Worm (Caenorhabditis elegans) whole organism, L2 larva: ENCODE measurements around the gene snt-1.

Experiments used
- C34F6.9 ChIP-seq: fragments of 150-350 bp; optimal IDR thresholded peaks from 2 replicates; lab custom pipeline; 2014; ENCODE audit warnings: missing biosample characterization, missing genetic modification characterization
- Y55F3AM.14 ChIP-seq: fragments of 200-800 bp; sonication (Bioruptor generic); optimal IDR thresholded peaks from 2 replicates; lab custom pipeline; 2018; ENCODE audit warnings: mild to moderate bottlenecking, missing genetic modification characterization, missing compliant biosample characterization
- ZK546.5 ChIP-seq: sonication (generic microtip); optimal IDR thresholded peaks from 2 replicates; lab custom pipeline; 2017; ENCODE audit warnings: missing biosample characterization, missing genetic modification characterization
- aly-2 ChIP-seq: fragments of 150-350 bp; optimal IDR thresholded peaks from 2 replicates; lab custom pipeline; 2014; ENCODE audit warnings: missing biosample characterization, missing genetic modification characterization
- ama-1 ChIP-seq: fragments of 150-350 bp; optimal IDR thresholded peaks from 2 replicates; lab custom pipeline; 2018; ENCODE audit warnings: inconsistent platforms
- blmp-1 ChIP-seq: sonication (generic microtip); optimal IDR thresholded peaks from 2 replicates; lab custom pipeline; 2017; ENCODE audit warnings: missing genetic modification characterization, mild to moderate bottlenecking, missing compliant biosample characterization, antibody characterized with exemption, moderate library complexity; ENCODE audit not compliant: insufficient read depth
- ceh-16 ChIP-seq: fragments of 150-350 bp; optimal IDR thresholded peaks from 2 replicates; lab custom pipeline; 2014; ENCODE audit warnings: missing biosample characterization, missing genetic modification characterization
- crh-2 ChIP-seq: sonication (generic microtip); optimal IDR thresholded peaks from 2 replicates; lab custom pipeline; 2017; ENCODE audit warnings: missing biosample characterization, missing genetic modification characterization
- dmd-4 ChIP-seq: sonication (generic microtip); optimal IDR thresholded peaks from 2 replicates; lab custom pipeline; 2017; ENCODE audit warnings: missing biosample characterization, missing genetic modification characterization
- egl-27 ChIP-seq: sonication (generic microtip); optimal IDR thresholded peaks from 3 replicates; lab custom pipeline; 2017; ENCODE audit warnings: missing biosample characterization, missing genetic modification reagents, missing genetic modification characterization
- elt-3 ChIP-seq: sonication (generic microtip); optimal IDR thresholded peaks from 2 replicates; lab custom pipeline; 2017; ENCODE audit warnings: missing biosample characterization, missing genetic modification characterization
- fos-1 ChIP-seq: fragments of 150-350 bp; optimal IDR thresholded peaks from 2 replicates; lab custom pipeline; 2014; ENCODE audit warnings: missing biosample characterization, missing genetic modification characterization
- lin-13 ChIP-seq: fragments of 150-350 bp; optimal IDR thresholded peaks from 2 replicates; lab custom pipeline; 2014; ENCODE audit warnings: missing biosample characterization, missing genetic modification reagents, missing genetic modification characterization
- lsy-2 ChIP-seq, 2 experiments: fragments of 150-350 bp in 1 of 2; sonication (generic microtip) in 1 of 2; optimal IDR thresholded peaks; 2 replicates each; lab custom pipeline; 2014 to 2017; ENCODE audit warnings: missing biosample characterization in 2 of 2, missing genetic modification characterization in 2 of 2
- mab-5 ChIP-seq: fragments of 150-350 bp; optimal IDR thresholded peaks from 2 replicates; lab custom pipeline; 2014; ENCODE audit warnings: missing biosample characterization, missing genetic modification characterization
- mbf-1 ChIP-seq: sonication (generic microtip); optimal IDR thresholded peaks from 2 replicates; lab custom pipeline; 2017; ENCODE audit warnings: missing biosample characterization, missing genetic modification characterization
- mdl-1 ChIP-seq, 2 experiments: fragments of 150-350 bp in 1 of 2; sonication (generic microtip) in 1 of 2; optimal IDR thresholded peaks; 2 replicates each; lab custom pipeline; 2017; ENCODE audit warnings: missing biosample characterization in 2 of 2, missing genetic modification characterization in 2 of 2
- nhr-10 ChIP-seq: sonication (generic microtip); optimal IDR thresholded peaks from 2 replicates; lab custom pipeline; 2017; ENCODE audit warnings: missing biosample characterization, missing genetic modification characterization
- nhr-129 ChIP-seq: fragments of 150-350 bp; optimal IDR thresholded peaks from 2 replicates; lab custom pipeline; 2014; ENCODE audit warnings: missing biosample characterization, missing genetic modification characterization
- nhr-21 ChIP-seq: fragments of 150-350 bp; optimal IDR thresholded peaks from 2 replicates; lab custom pipeline; 2014; ENCODE audit warnings: missing biosample characterization, missing genetic modification characterization
- nhr-23 ChIP-seq: fragments of 150-350 bp; optimal IDR thresholded peaks from 2 replicates; lab custom pipeline; 2014; ENCODE audit warnings: missing biosample characterization, missing genetic modification reagents, missing genetic modification characterization
- nhr-237 ChIP-seq: fragments of 150-350 bp; optimal IDR thresholded peaks from 2 replicates; lab custom pipeline; 2014; ENCODE audit warnings: missing biosample characterization, missing genetic modification characterization
- nhr-25 ChIP-seq: fragments of 150-350 bp; sonication (generic microtip); optimal IDR thresholded peaks from 3 replicates; lab custom pipeline; 2014; ENCODE audit warnings: missing biosample characterization, missing genetic modification characterization
- nhr-6 ChIP-seq: fragments of 150-350 bp; optimal IDR thresholded peaks from 2 replicates; lab custom pipeline; 2014; ENCODE audit warnings: missing biosample characterization, missing genetic modification characterization
- peb-1 ChIP-seq: fragments of 150-350 bp; optimal IDR thresholded peaks from 2 replicates; lab custom pipeline; 2014; ENCODE audit warnings: missing biosample characterization, missing genetic modification characterization
- sem-4 ChIP-seq: fragments of 150-350 bp; optimal IDR thresholded peaks from 2 replicates; lab custom pipeline; 2014; ENCODE audit warnings: missing biosample characterization, missing genetic modification reagents, missing genetic modification characterization
- skn-1 ChIP-seq: sonication (generic microtip); optimal IDR thresholded peaks from 2 replicates; lab custom pipeline; 2017; ENCODE audit warnings: missing biosample characterization, missing genetic modification characterization
- sma-3 ChIP-seq: sonication (generic microtip); optimal IDR thresholded peaks from 2 replicates; lab custom pipeline; 2016; ENCODE audit warnings: missing genetic modification reagents, missing genetic modification characterization, missing compliant biosample characterization
- sma-9 ChIP-seq, 2 experiments: fragments of 150-350 bp in 1 of 2; sonication (generic microtip) in 1 of 2; optimal IDR thresholded peaks; 2 replicates each; lab custom pipeline; 2014 to 2016; ENCODE audit warnings: missing genetic modification characterization in 2 of 2, mild to moderate bottlenecking in 1 of 2, missing biosample characterization in 1 of 2, missing compliant biosample characterization in 1 of 2, missing genetic modification reagents in 1 of 2, moderate library complexity in 1 of 2
- snpc-4 ChIP-seq: fragments of 150-350 bp; optimal IDR thresholded peaks from 2 replicates; lab custom pipeline; 2014; ENCODE audit warnings: missing biosample characterization, missing genetic modification characterization
- unc-39 ChIP-seq: fragments of 150-350 bp; optimal IDR thresholded peaks from 2 replicates; lab custom pipeline; 2014; ENCODE audit warnings: missing biosample characterization, missing genetic modification characterization
- unc-55 ChIP-seq: fragments of 150-350 bp; sonication (generic microtip); optimal IDR thresholded peaks from 3 replicates; lab custom pipeline; 2014; ENCODE audit warnings: missing biosample characterization, missing genetic modification reagents, missing genetic modification characterization
- unc-62 ChIP-seq: fragments of 150-350 bp; optimal IDR thresholded peaks from 2 replicates; lab custom pipeline; 2014; ENCODE audit warnings: missing biosample characterization, missing genetic modification reagents, missing genetic modification characterization
- zag-1 ChIP-seq: fragments of 150-350 bp; optimal IDR thresholded peaks from 2 replicates; lab custom pipeline; 2014; ENCODE audit warnings: missing biosample characterization, missing genetic modification characterization
- ztf-1 ChIP-seq: fragments of 200-800 bp; sonication (Bioruptor generic); conservative IDR thresholded peaks from 2 replicates; pipeline ENCODE4 v1.3.6; 2022; ENCODE audit warnings: missing genetic modification characterization, missing compliant biosample characterization
- ztf-11 ChIP-seq: sonication (generic microtip); optimal IDR thresholded peaks from 2 replicates; lab custom pipeline; 2017; ENCODE audit warnings: missing biosample characterization, missing genetic modification characterization

The snt-1 gene

DNA sequence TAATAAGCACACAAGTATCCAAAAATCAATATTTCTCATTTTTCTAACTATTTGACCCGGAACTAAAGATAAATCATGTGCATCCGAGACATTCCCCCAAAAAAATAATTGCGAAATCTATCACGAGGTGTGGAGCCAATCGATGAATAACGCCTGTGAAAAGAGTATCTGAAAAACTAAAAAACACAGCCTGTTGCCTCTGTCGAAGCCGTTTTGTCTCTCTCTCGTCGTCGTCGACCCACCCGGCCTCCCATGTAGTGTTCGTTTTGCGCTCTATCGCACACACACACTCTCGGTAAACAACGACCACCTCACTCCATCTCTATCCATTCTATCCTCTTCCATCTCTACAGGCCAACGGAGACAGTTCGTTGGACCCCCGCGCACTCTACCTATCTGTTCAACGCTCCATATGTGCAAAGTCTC is 28.0 kb upstream of the snt-1 start (continued):
- peak; percentile 8 for TF ChIP-seq fos-1 (tag; lab: Kevin White, UChicago)
- no peak for TF ChIP-seq unc-62 (GFP tag; lab: Kevin White, UChicago)
- no peak for TF ChIP-seq lin-13 (GFP tag; lab: Kevin White, UChicago)
- TF ChIP-seq, all 48 proteins: peak for 13

DNA sequence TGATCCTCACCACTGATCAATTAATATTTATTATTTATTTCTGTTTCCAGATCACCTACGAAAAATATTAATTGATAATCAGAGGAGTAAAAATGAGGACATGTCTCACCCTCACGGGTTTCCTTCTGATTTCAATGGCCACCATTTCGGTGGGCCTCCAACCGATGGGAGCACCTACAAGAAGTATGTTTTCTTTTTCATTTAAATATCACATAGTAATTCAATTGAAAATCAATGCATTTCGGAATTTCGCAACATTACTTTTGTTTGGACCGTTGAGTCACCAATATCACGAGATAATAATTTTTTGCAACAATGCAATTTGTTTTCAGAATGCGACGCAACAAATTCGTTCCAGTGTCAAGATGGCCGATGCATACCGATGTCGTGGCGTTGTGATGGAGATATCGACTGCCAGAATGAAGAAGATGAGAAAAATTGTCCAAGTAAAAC is 27.4 kb upstream of the snt-1 start, which contains the start of gene gldi-2:
Gene gldi-2 (plus strand): TSS at position 51 of the 453 bp plus-strand sequence.
- no peak for TF ChIP-seq ceh-16
- TF ChIP-seq nhr-129 (tag; lab: Kevin White, UChicago) = no peak
- TF ChIP-seq aly-2 (tag; lab: Kevin White, UChicago) = no peak
- TF ChIP-seq mab-5 (tag; lab: Kevin White, UChicago) = no peak
- TF ChIP-seq ztf-1 (GFP tag; lab: Robert Waterston, UW) = no peak
- TF ChIP-seq, all 48 proteins: peak for 0

DNA sequence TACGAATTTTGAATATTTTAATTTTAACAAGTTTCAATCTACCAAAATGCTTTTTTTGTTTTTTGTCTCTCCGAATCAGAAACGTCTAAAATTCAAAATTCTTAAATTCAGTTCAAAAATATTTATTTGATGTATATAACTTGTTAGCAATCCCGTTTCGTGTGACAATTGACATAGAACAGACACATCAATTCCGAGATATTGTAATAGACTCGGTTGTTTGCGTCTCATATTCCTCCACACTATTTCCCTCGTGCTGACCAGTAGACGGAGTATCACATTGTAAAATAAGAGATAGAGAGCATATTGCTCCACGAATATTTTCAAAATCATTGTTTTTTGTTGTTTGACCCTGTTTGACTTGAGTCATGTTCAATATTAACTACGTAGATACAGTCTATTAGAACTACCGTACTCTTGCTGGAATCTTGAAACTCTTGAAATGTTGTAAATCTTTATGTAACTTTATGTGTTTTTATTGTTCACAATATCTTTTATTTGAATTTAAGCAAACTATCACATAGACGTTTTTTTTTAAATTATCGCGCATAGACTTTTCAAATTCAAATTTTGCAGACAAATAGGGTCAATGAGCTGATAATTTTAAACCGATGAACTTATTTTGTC is 22.0 kb upstream of the snt-1 start, which contains the start of gene T13C2.3:
Gene T13C2.3 (plus strand): TSS at position 577 of the 627 bp plus-strand sequence.
- no peak for TF ChIP-seq lin-13 (GFP tag; lab: Kevin White, UChicago)
- TF ChIP-seq elt-3 (tag; lab: Kevin White, UChicago) = no peak
- TF ChIP-seq unc-39 (tag; lab: Kevin White, UChicago) = no peak
- TF ChIP-seq nhr-25 (tag; lab: Kevin White, UChicago) = no peak
- TF ChIP-seq peb-1 = no peak
- TF ChIP-seq mdl-1 (tag; optimal IDR thresholded peaks at IDR 0.05; lab: Kevin White, UChicago) = no peak
- TF ChIP-seq crh-2 = no peak
- no peak for TF ChIP-seq ZK546.5 (tag; lab: Kevin White, UChicago)
- TF ChIP-seq sma-3 (GFP tag; lab: Kevin White, UChicago) = no peak
- no peak for TF ChIP-seq nhr-10 (tag; lab: Kevin White, UChicago)
- no peak for TF ChIP-seq mbf-1 (tag; lab: Kevin White, UChicago)
- TF ChIP-seq sma-9 (GFP tag; optimal IDR thresholded peaks at IDR 0.05; lab: Kevin White, UChicago) = no peak
- TF ChIP-seq sma-9 (tag; optimal IDR thresholded peaks at IDR 0.05; lab: Kevin White, UChicago) = no peak
- no peak for TF ChIP-seq sem-4 (tag; lab: Kevin White, UChicago)
- TF ChIP-seq C34F6.9 (tag; lab: Kevin White, UChicago) = no peak
- TF ChIP-seq zag-1 (tag; lab: Kevin White, UChicago) = no peak
- TF ChIP-seq ztf-11 (tag; lab: Kevin White, UChicago) = no peak

DNA sequence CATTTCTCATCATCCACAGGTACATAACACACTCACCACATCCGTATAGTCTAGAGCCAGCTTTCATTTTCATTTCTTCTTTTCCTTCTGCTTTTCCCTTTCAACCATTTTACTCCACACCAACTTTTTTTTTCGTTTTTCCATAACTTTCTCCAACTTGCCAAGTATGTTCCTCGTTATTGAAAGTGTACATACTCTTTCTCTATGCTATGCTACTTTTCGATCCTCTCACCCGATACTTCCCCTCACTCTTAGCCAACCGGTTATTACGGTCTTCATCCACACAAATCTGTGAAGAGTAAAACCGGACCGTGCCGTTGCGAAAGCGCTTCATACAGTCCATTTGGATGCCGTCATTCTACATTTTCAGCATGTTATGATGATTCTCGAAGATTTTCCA is 18.9 kb upstream of the snt-1 start, which contains the start of gene T13C2.2:
Gene T13C2.2 (plus strand): TSS at position 301 of the 400 bp plus-strand sequence.
- TF ChIP-seq lsy-2 (tag; optimal IDR thresholded peaks at IDR 0.05; lab: Kevin White, UChicago) (no peak), ceh-16 (no peak), nhr-23 (tag; lab: Kevin White, UChicago) (no peak), ZK546.5 (tag; lab: Kevin White, UChicago) (no peak), mdl-1 (tag; optimal IDR thresholded peaks at IDR 0.05; lab: Kevin White, UChicago) (no peak), ztf-1 (GFP tag; lab: Robert Waterston, UW) (no peak), sem-4 (tag; lab: Kevin White, UChicago) (no peak), unc-62 (GFP tag; lab: Kevin White, UChicago) (no peak)

DNA sequence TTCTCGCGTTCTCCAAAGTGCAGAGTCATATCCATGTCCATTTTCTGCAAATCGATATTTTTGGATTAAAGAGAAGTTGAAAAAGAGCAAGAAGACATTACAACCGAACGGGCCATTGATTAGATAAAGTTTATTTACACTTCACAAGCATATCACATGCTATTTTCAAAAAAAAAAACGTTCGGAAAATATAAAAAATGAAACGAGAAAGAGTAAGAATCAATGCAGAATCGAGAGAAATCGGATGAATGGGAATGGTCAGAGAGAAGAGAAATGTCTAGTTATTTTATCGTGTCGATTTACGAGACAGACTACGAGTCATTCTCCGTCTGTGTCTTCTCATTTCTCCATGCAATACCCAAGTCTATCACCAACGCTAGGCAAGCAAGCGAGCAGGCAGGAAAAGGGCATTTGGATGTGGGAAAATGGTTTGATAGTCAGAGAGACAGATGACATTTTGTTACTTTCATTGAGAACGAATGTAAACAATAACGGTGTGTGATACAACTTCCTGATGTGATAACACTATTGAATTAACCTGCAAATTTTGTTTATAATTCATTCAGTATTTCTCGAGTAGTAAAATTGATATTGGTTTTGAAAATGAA is 10.6 kb upstream of the snt-1 start, which contains the start of gene F31E8.4:
Gene F31E8.4 (minus strand): TSS at position 51 of the 608 bp plus-strand sequence.
- TF ChIP-seq nhr-237 (no peak), nhr-21 (no peak), unc-39 (tag; lab: Kevin White, UChicago) (no peak), egl-27 (tag; lab: Kevin White, UChicago) (no peak), elt-3 (tag; lab: Kevin White, UChicago) (no peak), nhr-6 (tag; lab: Kevin White, UChicago) (no peak), crh-2 (peak; percentile 6), Y55F3AM.14 (GFP tag; lab: Kevin White, UChicago) (no peak), mbf-1 (tag; lab: Kevin White, UChicago) (no peak), snpc-4 (tag; lab: Kevin White, UChicago) (no peak), nhr-23 (tag; lab: Kevin White, UChicago) (no peak), nhr-129 (tag; lab: Kevin White, UChicago) (peak; percentile 51), fos-1 (tag; lab: Kevin White, UChicago) (peak; percentile 66), unc-55 (GFP tag; lab: Kevin White, UChicago) (no peak), dmd-4 (no peak), C34F6.9 (tag; lab: Kevin White, UChicago) (peak; percentile 51), unc-62 (GFP tag; lab: Kevin White, UChicago) (no peak), ama-1 (lab: Kevin White, UChicago) (no peak), ceh-16 (no peak), blmp-1 (tag; lab: Kevin White, UChicago) (peak; percentile 22), skn-1 (tag; lab: Kevin White, UChicago) (no peak), ztf-1 (GFP tag; lab: Robert Waterston, UW) (no peak), sma-3 (GFP tag; lab: Kevin White, UChicago) (peak; percentile 13), sma-9 (GFP tag; optimal IDR thresholded peaks at IDR 0.05; lab: Kevin White, UChicago) (peak; percentile 30), sma-9 (tag; optimal IDR thresholded peaks at IDR 0.05; lab: Kevin White, UChicago) (no peak)
